Fruit fly (Drosophila melanogaster): ENCODE results near the gene Exo84.

Gene Exo84

DNA sequence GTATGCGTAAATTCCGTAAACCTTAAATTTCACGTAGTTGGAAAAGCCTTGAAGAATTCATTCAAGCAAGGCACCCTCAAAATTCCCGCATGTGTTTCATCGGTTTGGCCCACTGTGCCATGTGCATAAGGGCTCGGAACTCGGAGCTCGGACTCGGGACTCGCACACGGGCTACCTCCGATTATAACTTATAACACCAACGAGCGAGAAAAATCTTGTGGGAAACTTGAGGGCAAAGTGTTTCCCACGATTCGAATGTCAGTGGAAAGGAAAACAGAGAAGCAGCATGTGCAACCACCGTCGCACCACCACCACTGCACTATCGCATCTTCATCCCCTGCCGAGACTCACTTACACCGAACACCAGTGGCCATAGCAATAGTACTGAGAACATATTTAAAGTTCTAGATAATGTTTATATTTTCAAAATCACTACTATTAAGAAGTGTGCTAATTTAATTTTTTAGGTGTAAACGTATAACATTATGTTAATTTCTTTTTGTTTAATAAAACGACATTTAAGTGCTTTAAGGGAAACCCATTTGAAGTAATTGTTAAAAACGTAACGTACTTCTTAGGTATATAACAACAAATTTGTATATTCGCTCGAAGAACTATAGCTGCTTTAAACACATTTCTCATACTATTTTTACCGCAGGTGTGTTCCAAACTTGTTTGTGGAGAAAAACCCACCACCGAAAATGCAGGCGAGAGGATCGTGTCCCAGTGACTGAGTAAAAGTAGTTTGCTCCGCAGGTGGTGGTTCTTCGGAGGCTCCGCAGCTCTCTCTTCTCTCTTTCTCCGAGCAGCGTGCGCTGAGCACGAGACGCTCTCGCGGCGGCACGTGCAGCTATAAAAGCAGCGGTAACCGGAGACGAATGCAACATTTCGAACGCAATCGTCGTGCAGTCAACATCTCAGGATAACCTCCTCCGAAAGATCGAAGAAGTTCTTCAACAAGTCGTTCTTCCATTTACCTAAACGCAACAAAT is 15.6 kb downstream of the Exo84 start (continued):
- TF ChIP-seq Optix (GFP tag; IDR thresholded peaks at IDR 0.05) (no peak), CG8089 (GFP tag; optimal IDR thresholded peaks at IDR 0.05) (peak; percentile 73), onecut (GFP tag; IDR thresholded peaks at IDR 0.05) (peak; percentile 83), CG7745 (tag; optimal IDR thresholded peaks at IDR 0.05) (peak; percentile 76), Taf1 (GFP tag; IDR thresholded peaks at IDR 0.05) (no peak), CG15696 (tag; optimal IDR thresholded peaks at IDR 0.05) (peak; percentile 99), Hand (GFP tag; optimal IDR thresholded peaks at IDR 0.05) (peak; percentile 12), Awh (GFP tag; IDR thresholded peaks at IDR 0.05) (peak; percentile 69), Ets65A (GFP tag) (peak; percentile 90), CG34422 (GFP tag; IDR thresholded peaks at IDR 0.05) (peak; percentile 25; the same call in 1 of the 3 replicates), gcm (GFP tag; optimal IDR thresholded peaks at IDR 0.05) (peak; percentile 97), dimm (GFP tag; IDR thresholded peaks at IDR 0.05) (no peak), CG8359 (GFP tag; optimal IDR thresholded peaks at IDR 0.05; ENCODE audit: borderline replicate concordance) (peak; percentile 89), CG6689 (GFP tag; IDR thresholded peaks at IDR 0.05) (peak; percentile 80), Gug (GFP tag; IDR thresholded peaks at IDR 0.05) (peak; percentile 17; the same call in 1 of the 4 replicates), Dp (GFP tag; optimal IDR thresholded peaks at IDR 0.05) (no peak), cad (GFP tag; optimal IDR thresholded peaks at IDR 0.05) (peak; percentile 15), kah (GFP tag; optimal IDR thresholded peaks at IDR 0.05) (peak; percentile 95), ssp (GFP tag; IDR thresholded peaks at IDR 0.05) (peak; percentile 50; the same call in 1 of the 2 replicates), nau (GFP tag; optimal IDR thresholded peaks at IDR 0.05) (peak; percentile 78), sc (optimal IDR thresholded peaks at IDR 0.05) (no peak), sc (GFP tag; optimal IDR thresholded peaks at IDR 0.05) (peak; percentile 93), Hr39 (optimal IDR thresholded peaks at IDR 0.05) (no peak), CG42726 (GFP tag; IDR thresholded peaks at IDR 0.05; ENCODE audit: partially characterized antibody) (no peak), CG6791 (GFP tag; IDR thresholded peaks at IDR 0.05; ENCODE audit: partially characterized antibody) (peak; percentile 67; the same call in 2 of the 3 replicates), lbe (GFP tag; optimal IDR thresholded peaks at IDR 0.05) (peak; percentile 71), CG16815 (GFP tag; optimal IDR thresholded peaks at IDR 0.05) (peak; percentile 94), CG4820 (GFP tag; optimal IDR thresholded peaks at IDR 0.05) (peak; percentile 88), jigr1 (GFP tag; IDR thresholded peaks at IDR 0.05) (0 out of 3 replicates have a peak, but pooled peaks have one; percentile 24), CG13287 (GFP tag; IDR thresholded peaks at IDR 0.05; ENCODE audit: partially characterized antibody) (no peak), chinmo (GFP tag; IDR thresholded peaks at IDR 0.05; ENCODE audit: partially characterized antibody) (no peak), CG33213 (GFP tag; optimal IDR thresholded peaks at IDR 0.05) (peak; percentile 47), sd (tag; optimal IDR thresholded peaks at IDR 0.05) (peak; percentile 21), sima (GFP tag; optimal IDR thresholded peaks at IDR 0.05) (no peak), Bgb (GFP tag; IDR thresholded peaks at IDR 0.05; ENCODE audit: partially characterized antibody) (0 out of 2 replicates have a peak, but pooled peaks have one; percentile 9), CG32772 (GFP tag; IDR thresholded peaks at IDR 0.05) (peak; percentile 61), CG1233 (GFP tag; optimal IDR thresholded peaks at IDR 0.05) (peak; percentile 90), ttk (GFP tag; IDR thresholded peaks at IDR 0.05) (peak; percentile 45; the same call in 1 of the 2 replicates), Antp (GFP tag; optimal IDR thresholded peaks at IDR 0.05) (peak; percentile 34), repo (GFP tag; optimal IDR thresholded peaks at IDR 0.05) (no peak), eyg (GFP tag; optimal IDR thresholded peaks at IDR 0.05) (no peak), fd96Cb (tag; optimal IDR thresholded peaks at IDR 0.05) (peak; percentile 94), CG8944 (GFP tag; optimal IDR thresholded peaks at IDR 0.05) (peak; percentile 44), CG11504 (tag; optimal IDR thresholded peaks at IDR 0.05) (peak; percentile 91), CG13123 (GFP tag; optimal IDR thresholded peaks at IDR 0.05) (peak; percentile 68), fru (optimal IDR thresholded peaks at IDR 0.05) (no peak), CG14441 (GFP tag; IDR thresholded peaks at IDR 0.05) (no peak), Dad (GFP tag; optimal IDR thresholded peaks at IDR 0.05) (peak; percentile 62), CG43689 (GFP tag; IDR thresholded peaks at IDR 0.05) (no peak)

Measured in whole organism, embryonic.